Fruit fly (Drosophila melanogaster): Measurements from ENCODE around the gene Gyc89Db.

The Gyc89Db gene

dm6 chr3R:16442937-16443336, 34.0 kb upstream of the Gyc89Db start, which contains the start of the genes Ttc1 and CG14882 (continued):
- TF ChIP-seq CG15514 (GFP tag; optimal IDR thresholded peaks at IDR 0.05) (peak; percentile 65), so (GFP tag; IDR thresholded peaks at IDR 0.05) (peak; percentile 90), CHES-1-like (GFP tag; optimal IDR thresholded peaks at IDR 0.05) (peak; percentile 88), Sox102F (GFP tag; optimal IDR thresholded peaks at IDR 0.05) (no peak), Gug (GFP tag; IDR thresholded peaks at IDR 0.05) (no peak; the same call in 2 of the 4 replicates), yki (optimal IDR thresholded peaks at IDR 0.05) (no peak), H2.0 (GFP tag; IDR thresholded peaks at IDR 0.05) (peak; percentile 92), prd (optimal IDR thresholded peaks at IDR 0.05) (no peak), prd (GFP tag; IDR thresholded peaks at IDR 0.05) (peak; percentile 84), Xrp1 (GFP tag; IDR thresholded peaks at IDR 0.05) (peak; percentile 77), CG8478 (optimal IDR thresholded peaks at IDR 0.05) (no peak), Dp (GFP tag; optimal IDR thresholded peaks at IDR 0.05) (peak; percentile 44), cad (GFP tag; optimal IDR thresholded peaks at IDR 0.05) (no peak), CG18619 (GFP tag; optimal IDR thresholded peaks at IDR 0.05) (peak; percentile 72), CG8765 (GFP tag; IDR thresholded peaks at IDR 0.05) (no peak), CG4617 (GFP tag; optimal IDR thresholded peaks at IDR 0.05; ENCODE audit: borderline replicate concordance) (peak; percentile 69), CG2129 (GFP tag; IDR thresholded peaks at IDR 0.05; ENCODE audit: partially characterized antibody) (no peak), Oaz (GFP tag; IDR thresholded peaks at IDR 0.05) (peak; percentile 82), shn (GFP tag; optimal IDR thresholded peaks at IDR 0.05) (peak; percentile 78), Mes4 (GFP tag; optimal IDR thresholded peaks at IDR 0.05) (peak; percentile 77), maf-S (GFP tag; optimal IDR thresholded peaks at IDR 0.05) (peak; percentile 81), CG10274 (GFP tag; optimal IDR thresholded peaks at IDR 0.05) (no peak), CG34422 (GFP tag; IDR thresholded peaks at IDR 0.05) (peak; percentile 93), Dbx (GFP tag; IDR thresholded peaks at IDR 0.05) (peak; percentile 77; the same call in 2 of the 3 replicates), Sry-β (GFP tag; optimal IDR thresholded peaks at IDR 0.05) (peak; percentile 33), ERR (GFP tag; optimal IDR thresholded peaks at IDR 0.05) (peak; percentile 79), Kr (GFP tag; optimal IDR thresholded peaks at IDR 0.05) (no peak), phol (tag; optimal IDR thresholded peaks at IDR 0.05) (peak; percentile 80), CG15269 (tag; optimal IDR thresholded peaks at IDR 0.05) (no peak), BtbVII (GFP tag; optimal IDR thresholded peaks at IDR 0.05) (peak; percentile 68), esg (GFP tag; conservative IDR thresholded peaks at IDR 0.05) (peak; percentile 85), CG2120 (GFP tag; optimal IDR thresholded peaks at IDR 0.05) (peak; percentile 95), D19B (GFP tag; optimal IDR thresholded peaks at IDR 0.05) (peak; percentile 41), CG17829 (tag; optimal IDR thresholded peaks at IDR 0.05) (peak; percentile 84), CG2116 (GFP tag; optimal IDR thresholded peaks at IDR 0.05) (peak; percentile 72), Mrtf (GFP tag; IDR thresholded peaks at IDR 0.05) (peak; percentile 73; the same call in 2 of the 3 replicates), lilli (GFP tag; optimal IDR thresholded peaks at IDR 0.05) (peak; percentile 94), stc (GFP tag; IDR thresholded peaks at IDR 0.05) (peak; percentile 76), Nf-YB (GFP tag; optimal IDR thresholded peaks at IDR 0.05) (peak; percentile 59), CG7357 (GFP tag; IDR thresholded peaks at IDR 0.05) (no peak), tll (GFP tag; optimal IDR thresholded peaks at IDR 0.05) (peak in 1 of 2 experiments; percentile 36), zen (tag; optimal IDR thresholded peaks at IDR 0.05) (peak; percentile 25), jing (GFP tag; optimal IDR thresholded peaks at IDR 0.05) (peak; percentile 25), scrt (GFP tag; optimal IDR thresholded peaks at IDR 0.05) (peak; percentile 15), fru (optimal IDR thresholded peaks at IDR 0.05) (no peak), pnt (GFP tag; optimal IDR thresholded peaks at IDR 0.05) (peak; percentile 73), CG17912 (GFP tag; optimal IDR thresholded peaks at IDR 0.05) (no peak), gce (GFP tag; IDR thresholded peaks at IDR 0.05) (peak; percentile 13; the same call in 1 of the 3 replicates), bbx (GFP tag; IDR thresholded peaks at IDR 0.05; ENCODE audit: partially characterized antibody) (peak; percentile 74), Sry-δ (GFP tag; optimal IDR thresholded peaks at IDR 0.05) (peak; percentile 49), fd102C (GFP tag; optimal IDR thresholded peaks at IDR 0.05) (no peak), Hsf (GFP tag; optimal IDR thresholded peaks at IDR 0.05) (peak; percentile 90)

Data from whole organism, embryonic.